Fruit fly (Drosophila melanogaster): ENCODE data around the gene tth.

- TF ChIP-seq acj6 (GFP tag; optimal IDR thresholded peaks at IDR 0.05) = no peak
- TF ChIP-seq CG16779 (tag; optimal IDR thresholded peaks at IDR 0.05) = peak; percentile 61
- TF ChIP-seq esn (GFP tag; optimal IDR thresholded peaks at IDR 0.05) = no peak
- peak; percentile 8 for TF ChIP-seq achi (GFP tag; optimal IDR thresholded peaks at IDR 0.05)
- peak; percentile 57 for TF ChIP-seq dsx (GFP tag; optimal IDR thresholded peaks at IDR 0.05; ENCODE audit: poor library complexity, severe bottlenecking)
- peak; percentile 90 for TF ChIP-seq CG9139 (GFP tag; optimal IDR thresholded peaks at IDR 0.05)
- peak; percentile 77 for TF ChIP-seq Eip78C (GFP tag)
- TF ChIP-seq Blimp-1 (GFP tag; optimal IDR thresholded peaks at IDR 0.05) = no peak
- no peak for TF ChIP-seq Hr39 (GFP tag; optimal IDR thresholded peaks at IDR 0.05)
- TF ChIP-seq fkh (GFP tag; optimal IDR thresholded peaks at IDR 0.05) = peak; percentile 51
- TF ChIP-seq OdsH (GFP tag; optimal IDR thresholded peaks at IDR 0.05) = no peak
- peak; percentile 4 for TF ChIP-seq CG8319 (GFP tag; optimal IDR thresholded peaks at IDR 0.05)
Observed at dm6 chrX:13644696-13645393, 28.5 kb upstream of the tth start.

All from whole organism, prepupa.